Worm (Caenorhabditis elegans) whole organism, L2 larva: ENCODE measurements around the gene ZK669.3.

Source experiments
- dmd-4 ChIP-seq: sonication (generic microtip); optimal IDR thresholded peaks from 2 replicates; lab custom pipeline; 2017; ENCODE audit warnings: missing biosample characterization, missing genetic modification characterization
- elt-3 ChIP-seq: sonication (generic microtip); optimal IDR thresholded peaks from 2 replicates; lab custom pipeline; 2017; ENCODE audit warnings: missing biosample characterization, missing genetic modification characterization
- lin-39 ChIP-seq: fragments of 150-350 bp; optimal IDR thresholded peaks from 2 replicates; lab custom pipeline; 2014; ENCODE audit warnings: missing biosample characterization, missing genetic modification reagents, missing genetic modification characterization
- lsy-2 ChIP-seq, 2 experiments: fragments of 150-350 bp in 1 of 2; sonication (generic microtip) in 1 of 2; optimal IDR thresholded peaks; 2 replicates each; lab custom pipeline; 2014 to 2017; ENCODE audit warnings: missing biosample characterization in 2 of 2, missing genetic modification characterization in 2 of 2
- nhr-6 ChIP-seq: fragments of 150-350 bp; optimal IDR thresholded peaks from 2 replicates; lab custom pipeline; 2014; ENCODE audit warnings: missing biosample characterization, missing genetic modification characterization
- skn-1 ChIP-seq: sonication (generic microtip); optimal IDR thresholded peaks from 2 replicates; lab custom pipeline; 2017; ENCODE audit warnings: missing biosample characterization, missing genetic modification characterization
- sma-3 ChIP-seq: sonication (generic microtip); optimal IDR thresholded peaks from 2 replicates; lab custom pipeline; 2016; ENCODE audit warnings: missing genetic modification reagents, missing genetic modification characterization, missing compliant biosample characterization
- snpc-4 ChIP-seq: fragments of 150-350 bp; optimal IDR thresholded peaks from 2 replicates; lab custom pipeline; 2014; ENCODE audit warnings: missing biosample characterization, missing genetic modification characterization
- unc-62 ChIP-seq: fragments of 150-350 bp; optimal IDR thresholded peaks from 2 replicates; lab custom pipeline; 2014; ENCODE audit warnings: missing biosample characterization, missing genetic modification reagents, missing genetic modification characterization
- ztf-11 ChIP-seq: sonication (generic microtip); optimal IDR thresholded peaks from 2 replicates; lab custom pipeline; 2017; ENCODE audit warnings: missing biosample characterization, missing genetic modification characterization
- ztf-4 ChIP-seq: fragments of 150-350 bp; optimal IDR thresholded peaks from 2 replicates; lab custom pipeline; 2014; ENCODE audit warnings: missing biosample characterization, missing genetic modification characterization

DNA sequence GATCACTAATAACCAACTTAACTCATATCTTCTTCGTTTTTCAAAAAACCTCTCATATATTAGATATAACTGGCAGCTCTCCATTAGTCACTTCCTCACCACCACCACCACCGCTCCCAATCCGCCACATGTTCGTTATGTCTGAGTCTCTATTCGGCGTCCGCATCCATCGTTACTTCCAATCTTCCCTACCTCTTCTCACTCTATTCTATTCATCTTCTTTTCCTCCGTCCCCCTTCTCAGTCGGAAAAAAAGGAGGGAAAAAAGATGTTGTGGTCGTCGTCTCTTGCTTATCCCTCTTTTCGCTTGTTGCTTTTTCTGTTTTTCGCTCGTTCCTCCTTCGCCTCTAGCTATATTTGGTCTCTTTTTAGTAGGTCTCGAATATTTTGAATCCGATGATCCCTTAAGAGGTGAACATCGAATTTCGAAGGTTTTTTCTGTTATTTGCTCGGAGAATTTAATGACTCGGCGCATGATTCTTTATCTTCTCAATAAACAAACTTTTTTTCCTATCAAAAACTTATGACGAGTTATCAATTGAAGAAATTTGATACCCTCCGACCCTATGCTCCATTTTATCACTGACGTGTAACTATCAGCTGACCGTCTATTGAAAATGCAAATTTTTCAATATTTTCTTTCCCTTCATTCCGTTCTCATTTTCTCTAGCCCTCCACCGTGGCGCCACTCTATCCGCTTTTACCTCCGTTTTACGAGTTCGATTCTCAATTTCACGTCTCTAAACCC, 48.9 kb upstream of the ZK669.3 start:
- TF ChIP-seq elt-3 (tag; lab: Kevin White, UChicago) (no peak), sma-3 (GFP tag; lab: Kevin White, UChicago) (no peak), ztf-4 (tag; lab: Kevin White, UChicago) (peak; percentile 69), skn-1 (tag; lab: Kevin White, UChicago) (no peak), unc-62 (GFP tag; lab: Kevin White, UChicago) (no peak), nhr-6 (tag; lab: Kevin White, UChicago) (no peak), ztf-11 (tag; lab: Kevin White, UChicago) (no peak), lsy-2 (tag; optimal IDR thresholded peaks at IDR 0.05; lab: Kevin White, UChicago) (peak in 1 of 2 experiments; percentile 54), lin-39 (tag; lab: Kevin White, UChicago) (peak; percentile 22), snpc-4 (tag; lab: Kevin White, UChicago) (peak; percentile 22), dmd-4 (tag; lab: Kevin White, UChicago) (no peak)
